Fruit fly (Drosophila melanogaster) whole organism, embryonic: ENCODE results near the gene Kaz-m1.

ENCODE experiments used
- Bgb ChIP-seq: fragments of 200-800 bp; sonication (Bioruptor generic); IDR thresholded peaks from 2 replicates; pipeline ENCODE4 v1.3.6; 2022; ENCODE audit warnings: missing biosample characterization, missing genetic modification characterization; ENCODE audit not compliant: partially characterized antibody
- CG10565 ChIP-seq: fragments of 200-800 bp; sonication (Bioruptor generic); optimal IDR thresholded peaks from 3 replicates; lab custom pipeline; 2016; ENCODE audit warnings: missing biosample characterization, mild to moderate bottlenecking, missing genetic modification characterization
- CG10654 ChIP-seq: fragments of 200-800 bp; sonication (Bioruptor generic); optimal IDR thresholded peaks from 2 replicates; lab custom pipeline; 2016; ENCODE audit warnings: missing biosample characterization, missing genetic modification characterization
- CG12219 ChIP-seq: fragments of 200-800 bp; sonication (Bioruptor generic); optimal IDR thresholded peaks from 3 replicates; lab custom pipeline; 2018; ENCODE audit warnings: missing biosample characterization, mild to moderate bottlenecking, missing genetic modification characterization
- CG12744 ChIP-seq: fragments of 200-800 bp; sonication (Bioruptor generic); optimal IDR thresholded peaks from 2 replicates; lab custom pipeline; 2016; ENCODE audit warnings: missing biosample characterization, missing genetic modification characterization
- CG13424 ChIP-seq: fragments of 200-800 bp; sonication (Bioruptor generic); optimal IDR thresholded peaks from 2 replicates; lab custom pipeline; 2019; ENCODE audit warnings: missing biosample characterization, mild to moderate bottlenecking, missing genetic modification characterization, moderate library complexity
- CG14441 ChIP-seq: fragments of 200-800 bp; sonication (Bioruptor generic); IDR thresholded peaks from 2 replicates; pipeline ENCODE4 v1.3.6; 2022; ENCODE audit warnings: missing biosample characterization, missing genetic modification characterization
- CG15073 ChIP-seq: fragments of 200-800 bp; sonication (Bioruptor generic); optimal IDR thresholded peaks from 2 replicates; lab custom pipeline; 2016; ENCODE audit warnings: missing biosample characterization, missing genetic modification characterization
- CG15269 ChIP-seq: fragments of 200-800 bp; sonication (Bioruptor generic); optimal IDR thresholded peaks from 2 replicates; lab custom pipeline; 2018; ENCODE audit warnings: missing biosample characterization, mild to moderate bottlenecking, missing genetic modification characterization, moderate library complexity
- CG15696 ChIP-seq: fragments of 200-800 bp; sonication (Bioruptor generic); optimal IDR thresholded peaks from 2 replicates; lab custom pipeline; 2019; ENCODE audit warnings: missing biosample characterization, mild to moderate bottlenecking, missing genetic modification characterization, moderate library complexity
- CG1602 ChIP-seq: fragments of 200-800 bp; sonication (Bioruptor generic); optimal IDR thresholded peaks from 3 replicates; lab custom pipeline; 2016; ENCODE audit warnings: missing biosample characterization, missing genetic modification characterization
- CG16863 ChIP-seq: fragments of 200-800 bp; sonication (Bioruptor generic); optimal IDR thresholded peaks from 3 replicates; lab custom pipeline; 2016; ENCODE audit warnings: missing biosample characterization, missing genetic modification characterization
- CG17385 ChIP-seq: fragments of 200-800 bp; sonication (Bioruptor generic); optimal IDR thresholded peaks from 3 replicates; lab custom pipeline; 2018; ENCODE audit warnings: missing biosample characterization, mild to moderate bottlenecking, missing genetic modification characterization
- CG17568 ChIP-seq: fragments of 200-800 bp; sonication (Bioruptor generic); optimal IDR thresholded peaks from 2 replicates; lab custom pipeline; 2018; ENCODE audit warnings: missing biosample characterization, mild to moderate bottlenecking, missing genetic modification characterization, moderate library complexity
- CG2875 ChIP-seq: fragments of 200-800 bp; sonication (Bioruptor generic); optimal IDR thresholded peaks from 2 replicates; lab custom pipeline; 2017; ENCODE audit warnings: missing biosample characterization, mild to moderate bottlenecking, missing genetic modification characterization, missing genetic modification reagents
- CG31441 ChIP-seq: fragments of 200-800 bp; sonication (Bioruptor generic); IDR thresholded peaks from 2 replicates; pipeline ENCODE4 v1.3.6; 2022; ENCODE audit warnings: missing biosample characterization, missing genetic modification characterization
- CG3281 ChIP-seq: fragments of 200-800 bp; sonication (Bioruptor generic); optimal IDR thresholded peaks from 3 replicates; lab custom pipeline; 2017; ENCODE audit warnings: missing biosample characterization, mild to moderate bottlenecking, missing genetic modification characterization
- CG42726 ChIP-seq: fragments of 200-800 bp; sonication (Bioruptor generic); IDR thresholded peaks from 2 replicates; pipeline ENCODE4 v1.3.6; 2022; ENCODE audit warnings: missing biosample characterization, missing genetic modification characterization; ENCODE audit not compliant: partially characterized antibody
- CG4360 ChIP-seq: fragments of 200-800 bp; sonication (Bioruptor generic); IDR thresholded peaks from 2 replicates; pipeline ENCODE4 v1.3.6; 2022; ENCODE audit warnings: missing biosample characterization, missing genetic modification characterization
- CG7357 ChIP-seq: fragments of 200-800 bp; sonication (Bioruptor generic); IDR thresholded peaks from 3 replicates; pipeline ENCODE4 v1.3.6; 2022; ENCODE audit warnings: missing biosample characterization, missing genetic modification characterization
- CG9437 ChIP-seq: fragments of 200-800 bp; sonication (Bioruptor generic); optimal IDR thresholded peaks from 2 replicates; lab custom pipeline; 2018; ENCODE audit warnings: missing biosample characterization, mild to moderate bottlenecking, missing genetic modification characterization
- CG9817 ChIP-seq: fragments of 200-800 bp; sonication (Bioruptor generic); optimal IDR thresholded peaks from 2 replicates; lab custom pipeline; 2018; ENCODE audit warnings: missing biosample characterization, mild to moderate bottlenecking, missing genetic modification characterization, moderate library complexity
- Dfd ChIP-seq, 2 experiments: fragments of >200 bp; optimal IDR thresholded peaks; 2 replicates each; lab custom pipeline; 2017; ENCODE audit warnings: missing biosample characterization in 2 of 2, missing genetic modification characterization in 2 of 2
- Dip2 ChIP-seq: fragments of 200-800 bp; sonication (Bioruptor generic); IDR thresholded peaks from 2 replicates; pipeline ENCODE4 v1.3.6; 2022; ENCODE audit warnings: missing biosample characterization, missing genetic modification characterization
- ERR ChIP-seq: fragments of 200-800 bp; sonication (Bioruptor generic); optimal IDR thresholded peaks from 2 replicates; lab custom pipeline; 2016; ENCODE audit warnings: missing biosample characterization, missing genetic modification characterization
- Eip74EF ChIP-seq, 2 experiments: fragments of 200-800 bp in 1 of 2; fragments of >200 bp in 1 of 2; sonication (Bioruptor generic) in 1 of 2; optimal IDR thresholded peaks; 2 replicates each; lab custom pipeline; 2017 to 2019; ENCODE audit warnings: missing biosample characterization in 2 of 2, missing genetic modification characterization in 2 of 2, mild to moderate bottlenecking in 1 of 2, moderate library complexity in 1 of 2
- HmgZ ChIP-seq: fragments of 200-800 bp; sonication (Bioruptor generic); optimal IDR thresholded peaks from 2 replicates; lab custom pipeline; 2018; ENCODE audit warnings: missing biosample characterization, mild to moderate bottlenecking, missing genetic modification characterization
- Mrtf ChIP-seq: fragments of 200-800 bp; sonication (Bioruptor generic); IDR thresholded peaks from 3 replicates; pipeline ENCODE4 v1.3.6; 2022; ENCODE audit warnings: missing biosample characterization, missing genetic modification characterization
- Ptx1 ChIP-seq: fragments of 200-800 bp; sonication (Bioruptor generic); IDR thresholded peaks from 2 replicates; pipeline ENCODE4 v1.3.6; 2022; ENCODE audit warnings: missing biosample characterization, missing genetic modification characterization
- Six4 ChIP-seq: fragments of 200-800 bp; sonication (Bioruptor generic); optimal IDR thresholded peaks from 2 replicates; lab custom pipeline; 2016; ENCODE audit warnings: missing biosample characterization, missing genetic modification characterization
- Ssrp ChIP-seq: fragments of 200-800 bp; sonication (Bioruptor generic); optimal IDR thresholded peaks from 2 replicates; lab custom pipeline; 2018; ENCODE audit warnings: missing biosample characterization, mild to moderate bottlenecking, missing genetic modification characterization, moderate library complexity
- TFAM ChIP-seq: fragments of 200-800 bp; sonication (Bioruptor generic); optimal IDR thresholded peaks from 2 replicates; lab custom pipeline; 2017; ENCODE audit warnings: missing biosample characterization, missing genetic modification characterization, inconsistent platforms
- ap ChIP-seq: fragments of 200-800 bp; sonication (Bioruptor generic); IDR thresholded peaks from 2 replicates; pipeline ENCODE4 v1.3.6; 2022; ENCODE audit warnings: missing biosample characterization, missing genetic modification characterization
- ash1 ChIP-seq: fragments of 200-800 bp; sonication (Bioruptor generic); optimal IDR thresholded peaks from 2 replicates; lab custom pipeline; 2018; ENCODE audit warnings: missing biosample characterization, mild to moderate bottlenecking, missing genetic modification characterization
- cg ChIP-seq: fragments of 200-800 bp; sonication (Bioruptor generic); optimal IDR thresholded peaks from 3 replicates; lab custom pipeline; 2019; ENCODE audit warnings: missing biosample characterization, mild to moderate bottlenecking, missing genetic modification characterization, moderate library complexity
- dan ChIP-seq: fragments of 200-800 bp; sonication (Bioruptor generic); IDR thresholded peaks from 2 replicates; pipeline ENCODE4 v1.3.6; 2022; ENCODE audit warnings: missing biosample characterization, missing genetic modification characterization
- dmrt11E ChIP-seq: fragments of 200-800 bp; sonication (Bioruptor generic); optimal IDR thresholded peaks from 3 replicates; lab custom pipeline; 2018; ENCODE audit warnings: missing biosample characterization, mild to moderate bottlenecking, missing genetic modification characterization, moderate library complexity
- dysf ChIP-seq: fragments of 200-800 bp; sonication (Bioruptor generic); IDR thresholded peaks from 3 replicates; pipeline ENCODE4 v1.3.6; 2022; ENCODE audit warnings: missing biosample characterization, missing genetic modification characterization
- ftz-f1 ChIP-seq: fragments of 200-800 bp; sonication (Bioruptor generic); optimal IDR thresholded peaks from 2 replicates; lab custom pipeline; 2016; ENCODE audit warnings: missing biosample characterization, missing genetic modification characterization
- gem ChIP-seq: fragments of 200-800 bp; sonication (Bioruptor generic); optimal IDR thresholded peaks from 2 replicates; lab custom pipeline; 2019; ENCODE audit warnings: missing biosample characterization, mild to moderate bottlenecking, missing genetic modification characterization, moderate library complexity
- kay ChIP-seq: fragments of 200-800 bp; sonication (Bioruptor generic); optimal IDR thresholded peaks from 2 replicates; lab custom pipeline; 2016; ENCODE audit warnings: missing biosample characterization, missing genetic modification characterization
- lov ChIP-seq, 2 experiments: fragments of 200-800 bp in 1 of 2; fragments of >200 bp in 1 of 2; sonication (Bioruptor generic) in 1 of 2; IDR thresholded peaks in 1 of 2; optimal IDR thresholded peaks in 1 of 2; 2 replicates in 1 of 2; 3 replicates in 1 of 2; pipeline versions ENCODE4 v1.3.6 to Lab custom; 2017 to 2022; ENCODE audit warnings: missing biosample characterization in 1 of 2, missing genetic modification characterization in 1 of 2
- luna ChIP-seq: fragments of 200-800 bp; sonication (Bioruptor generic); optimal IDR thresholded peaks from 2 replicates; lab custom pipeline; 2016; ENCODE audit warnings: missing biosample characterization, missing genetic modification characterization
- mirr ChIP-seq: fragments of 200-800 bp; sonication (Bioruptor generic); optimal IDR thresholded peaks from 3 replicates; lab custom pipeline; 2018; ENCODE audit warnings: missing biosample characterization, mild to moderate bottlenecking, missing genetic modification characterization
- nerfin-2 ChIP-seq: fragments of 200-800 bp; sonication (Bioruptor generic); IDR thresholded peaks from 2 replicates; pipeline ENCODE4 v1.3.6; 2022; ENCODE audit warnings: missing biosample characterization, missing genetic modification characterization; ENCODE audit not compliant: partially characterized antibody
- sc ChIP-seq, 3 experiments: fragments of >200 bp in 2 of 3; fragments of 200-800 bp in 1 of 3; sonication (Bioruptor generic) in 1 of 3; optimal IDR thresholded peaks; 2 replicates in 2 of 3; 3 replicates in 1 of 3; lab custom pipeline; 2017; ENCODE audit warnings: mild to moderate bottlenecking in 1 of 3, missing biosample characterization in 1 of 3, missing genetic modification characterization in 1 of 3, missing genetic modification reagents in 1 of 3
- ssp ChIP-seq: fragments of 200-800 bp; sonication (Bioruptor generic); IDR thresholded peaks from 2 replicates; pipeline ENCODE4 v1.3.6; 2022; ENCODE audit warnings: missing biosample characterization, missing genetic modification characterization
- wor ChIP-seq: fragments of 200-800 bp; sonication (Bioruptor generic); IDR thresholded peaks from 2 replicates; pipeline ENCODE4 v1.3.6; 2022; ENCODE audit warnings: missing biosample characterization, missing genetic modification characterization

Gene Kaz-m1

dm6 chr3R:26041417-26042101, 27.0 kb downstream of the Kaz-m1 start, which contains the start of gene gro (continued):
- TF ChIP-seq Six4 (GFP tag; lab: Kevin White, UChicago) (peak; percentile 52), kay (peak; percentile 46), CG7357 (GFP tag; lab: Robert Waterston, UW) (0 out of 3 replicates have a peak, but pooled peaks have one; percentile 43), CG3281 (GFP tag; lab: Kevin White, UChicago) (peak; percentile 56), sc (optimal IDR thresholded peaks at IDR 0.05; lab: Kevin White, UChicago) (no peak), sc (GFP tag; optimal IDR thresholded peaks at IDR 0.05; lab: Kevin White, UChicago) (no peak), ftz-f1 (GFP tag; lab: Kevin White, UChicago) (no peak), CG10654 (GFP tag; lab: Kevin White, UChicago) (peak; percentile 64), ap (GFP tag; lab: Robert Waterston, UW) (peak; percentile 49; the same call in 1 of the 2 replicates), Bgb (peak; percentile 90), ERR (peak; percentile 65), dmrt11E (peak; percentile 66), Mrtf (GFP tag; lab: Robert Waterston, UW) (no peak), Ssrp (tag; lab: Kevin White, UChicago) (peak; percentile 63), ash1 (GFP tag; lab: Kevin White, UChicago) (peak; percentile 36), dysf (GFP tag; lab: Robert Waterston, UW) (peak; percentile 84), Eip74EF (GFP tag; optimal IDR thresholded peaks at IDR 0.05; lab: Kevin White, UChicago) (no peak), gem (tag; lab: Kevin White, UChicago) (peak; percentile 78), CG1602 (GFP tag; lab: Kevin White, UChicago) (peak; percentile 60), CG9817 (tag; lab: Kevin White, UChicago) (peak; percentile 75), CG31441 (GFP tag; lab: Robert Waterston, UW) (no peak), CG16863 (peak; percentile 72), CG12219 (peak; percentile 23), CG15269 (tag; lab: Kevin White, UChicago) (peak; percentile 58), CG15073 (GFP tag; lab: Kevin White, UChicago) (no peak), CG13424 (tag; lab: Kevin White, UChicago) (peak; percentile 65), mirr (GFP tag; lab: Kevin White, UChicago) (peak; percentile 66), cg (GFP tag; lab: Kevin White, UChicago) (no peak), Ptx1 (GFP tag; lab: Robert Waterston, UW) (peak; percentile 75), CG4360 (GFP tag; lab: Robert Waterston, UW) (peak; percentile 30; the same call in 1 of the 2 replicates), dan (GFP tag; lab: Robert Waterston, UW) (no peak), HmgZ (tag; lab: Kevin White, UChicago) (peak; percentile 83), nerfin-2 (GFP tag; lab: Robert Waterston, UW) (peak; percentile 78), CG10565 (GFP tag; lab: Kevin White, UChicago) (no peak), CG9437 (GFP tag; lab: Kevin White, UChicago) (peak; percentile 85), CG14441 (peak; percentile 55), lov (optimal IDR thresholded peaks at IDR 0.05; lab: Kevin White, UChicago) (no peak), lov (GFP tag; IDR thresholded peaks at IDR 0.05; lab: Robert Waterston, UW) (peak; percentile 50; the same call in 2 of the 3 replicates), Dfd (GFP tag; optimal IDR thresholded peaks at IDR 0.05; lab: Kevin White, UChicago) (no peak), TFAM (no peak), Dip2 (no peak), CG2875 (GFP tag; lab: Kevin White, UChicago) (peak; percentile 6), CG17385 (GFP tag; lab: Kevin White, UChicago) (peak; percentile 31), CG17568 (GFP tag; lab: Kevin White, UChicago) (peak; percentile 60), wor (GFP tag; lab: Robert Waterston, UW) (peak; percentile 23; the same call in 1 of the 2 replicates), ssp (GFP tag; lab: Robert Waterston, UW) (peak; percentile 45), CG12744 (peak; percentile 65), CG42726 (peak; percentile 60), CG15696 (tag; lab: Kevin White, UChicago) (peak; percentile 51), luna (GFP tag; lab: Kevin White, UChicago) (peak; percentile 64)
